Fruit fly (Drosophila melanogaster): ENCODE data around the gene kar.
A peak's percentile ranks its signal among the peaks of the same experiment; 100 is the strongest.

Gene kar

dm6 chr3R:12653511-12654252 lies 35.5 kb downstream of the kar start:
- TF ChIP-seq Mes4 (GFP tag; optimal IDR thresholded peaks at IDR 0.05) (peak; percentile 69), bsh (GFP tag; optimal IDR thresholded peaks at IDR 0.05) (peak in 1 of 2 experiments; percentile 71), Dfd (GFP tag; optimal IDR thresholded peaks at IDR 0.05) (no peak), ttk (GFP tag; IDR thresholded peaks at IDR 0.05) (peak; percentile 86), B-H2 (GFP tag; optimal IDR thresholded peaks at IDR 0.05) (no peak), caup (GFP tag; optimal IDR thresholded peaks at IDR 0.05; ENCODE audit: severe bottlenecking) (peak; percentile 60), CG18599 (GFP tag; optimal IDR thresholded peaks at IDR 0.05) (peak; percentile 75), Fer1 (GFP tag; optimal IDR thresholded peaks at IDR 0.05) (peak; percentile 78), sob (GFP tag; IDR thresholded peaks at IDR 0.05) (peak; percentile 66; the same call in 1 of the 2 replicates), dmrt11E (tag; optimal IDR thresholded peaks at IDR 0.05) (no peak), peb (GFP tag; IDR thresholded peaks at IDR 0.05) (peak; percentile 54; the same call in 1 of the 2 replicates), CG13123 (GFP tag; optimal IDR thresholded peaks at IDR 0.05) (peak; percentile 30), Scr (GFP tag; IDR thresholded peaks at IDR 0.05; ENCODE audit: partially characterized antibody) (no peak), Spps (tag; optimal IDR thresholded peaks at IDR 0.05) (no peak), lbe (GFP tag; optimal IDR thresholded peaks at IDR 0.05) (no peak), CG7372 (GFP tag; IDR thresholded peaks at IDR 0.05) (peak; percentile 84), CG9609 (GFP tag; optimal IDR thresholded peaks at IDR 0.05) (peak; percentile 84), CG10274 (GFP tag; optimal IDR thresholded peaks at IDR 0.05) (peak; percentile 56), az2 (GFP tag; optimal IDR thresholded peaks at IDR 0.05) (peak; percentile 75), Blimp-1 (GFP tag; optimal IDR thresholded peaks at IDR 0.05) (peak; percentile 72), CG10565 (GFP tag; optimal IDR thresholded peaks at IDR 0.05) (no peak), ara (GFP tag; IDR thresholded peaks at IDR 0.05) (peak; percentile 70), Hr39 (optimal IDR thresholded peaks at IDR 0.05) (no peak), tll (GFP tag; optimal IDR thresholded peaks at IDR 0.05) (no peak), knrl (GFP tag; IDR thresholded peaks at IDR 0.05; ENCODE audit: partially characterized antibody) (no peak), CG13296 (GFP tag; optimal IDR thresholded peaks at IDR 0.05) (peak; percentile 66), HLH54F (GFP tag; optimal IDR thresholded peaks at IDR 0.05) (peak; percentile 68), dysf (GFP tag; IDR thresholded peaks at IDR 0.05) (peak; percentile 93), pan (optimal IDR thresholded peaks at IDR 0.05) (no peak), pan (GFP tag; optimal IDR thresholded peaks at IDR 0.05 in 1 of 2, IDR thresholded peaks at IDR 0.05 in 1 of 2) (peak in 1 of 2 experiments; percentile 73), bcd (GFP tag; optimal IDR thresholded peaks at IDR 0.05) (peak; percentile 85), lola (GFP tag; optimal IDR thresholded peaks at IDR 0.05) (peak in 1 of 3 experiments; percentile 0), lov (optimal IDR thresholded peaks at IDR 0.05) (no peak), lov (GFP tag; IDR thresholded peaks at IDR 0.05) (0 out of 3 replicates have a peak, but pooled peaks have one; percentile 17), Trl (optimal IDR thresholded peaks at IDR 0.05) (peak; percentile 21 to 56), Trl (GFP tag; optimal IDR thresholded peaks at IDR 0.05) (peak; percentile 67), sug (tag; optimal IDR thresholded peaks at IDR 0.05) (peak; percentile 63), Sox102F (GFP tag; optimal IDR thresholded peaks at IDR 0.05) (peak; percentile 95), al (GFP tag; IDR thresholded peaks at IDR 0.05) (peak; percentile 80), CG13424 (tag; optimal IDR thresholded peaks at IDR 0.05) (peak; percentile 88), H15 (GFP tag; IDR thresholded peaks at IDR 0.05) (peak; percentile 75), CG12236 (GFP tag; optimal IDR thresholded peaks at IDR 0.05) (peak; percentile 48), Six4 (GFP tag; optimal IDR thresholded peaks at IDR 0.05) (peak; percentile 31), HLHmδ (GFP tag; optimal IDR thresholded peaks at IDR 0.05) (no peak), Atf6 (GFP tag; IDR thresholded peaks at IDR 0.05) (peak; percentile 87; the same call in 1 of the 2 replicates), dan (GFP tag; IDR thresholded peaks at IDR 0.05) (no peak), Max (GFP tag; optimal IDR thresholded peaks at IDR 0.05) (peak; percentile 53), ac (GFP tag; optimal IDR thresholded peaks at IDR 0.05) (no peak), schlank (tag; optimal IDR thresholded peaks at IDR 0.05) (peak; percentile 26)
